Worm (Caenorhabditis elegans) whole organism, L3 larva: Measurements from ENCODE around the gene F44E7.5.

ENCODE experiments used
- R02D3.7 ChIP-seq: fragments of 150-350 bp; optimal IDR thresholded peaks from 2 replicates; lab custom pipeline; 2014; ENCODE audit warnings: missing biosample characterization, missing genetic modification characterization
- ZK546.5 ChIP-seq: sonication (generic microtip); optimal IDR thresholded peaks from 2 replicates; lab custom pipeline; 2017; ENCODE audit warnings: missing biosample characterization, missing genetic modification characterization
- ama-1 ChIP-seq: fragments of 150-350 bp; optimal IDR thresholded peaks from 2 replicates; lab custom pipeline; 2018
- ceh-16 ChIP-seq: sonication (generic microtip); optimal IDR thresholded peaks from 2 replicates; lab custom pipeline; 2017; ENCODE audit warnings: missing biosample characterization, missing genetic modification characterization
- ceh-28 ChIP-seq: fragments of 150-350 bp; optimal IDR thresholded peaks from 2 replicates; lab custom pipeline; 2014; ENCODE audit warnings: missing biosample characterization, missing genetic modification reagents, missing genetic modification characterization
- ceh-9 ChIP-seq: sonication (generic microtip); optimal IDR thresholded peaks from 2 replicates; lab custom pipeline; 2018; ENCODE audit warnings: missing biosample characterization, missing genetic modification characterization
- daf-12 ChIP-seq: fragments of 150-350 bp; optimal IDR thresholded peaks from 2 replicates; lab custom pipeline; 2014; ENCODE audit warnings: missing biosample characterization, missing genetic modification reagents, missing genetic modification characterization
- egl-27 ChIP-seq: sonication (generic microtip); optimal IDR thresholded peaks from 4 replicates; lab custom pipeline; 2017; ENCODE audit warnings: missing biosample characterization, missing genetic modification reagents, missing genetic modification characterization
- elt-1 ChIP-seq: fragments of 150-350 bp; optimal IDR thresholded peaks from 2 replicates; lab custom pipeline; 2014; ENCODE audit warnings: missing biosample characterization, missing genetic modification characterization
- elt-2 ChIP-seq: sonication (generic microtip); optimal IDR thresholded peaks from 2 replicates; lab custom pipeline; 2016; ENCODE audit warnings: missing genetic modification reagents, mild to moderate bottlenecking, missing genetic modification characterization, missing compliant biosample characterization
- fos-1 ChIP-seq: fragments of 150-350 bp; optimal IDR thresholded peaks from 2 replicates; lab custom pipeline; 2014; ENCODE audit warnings: missing biosample characterization, missing genetic modification characterization
- hmg-11 ChIP-seq: sonication (generic microtip); optimal IDR thresholded peaks from 2 replicates; lab custom pipeline; 2016; ENCODE audit warnings: missing genetic modification characterization, missing compliant biosample characterization
- jun-1 ChIP-seq: fragments of 150-350 bp; optimal IDR thresholded peaks from 2 replicates; lab custom pipeline; 2014; ENCODE audit warnings: missing biosample characterization, missing genetic modification reagents, missing genetic modification characterization
- lin-15B ChIP-seq: fragments of 150-350 bp; optimal IDR thresholded peaks from 2 replicates; lab custom pipeline; 2014; ENCODE audit warnings: missing biosample characterization, missing genetic modification characterization
- lin-39 ChIP-seq: fragments of 150-350 bp; optimal IDR thresholded peaks from 2 replicates; lab custom pipeline; 2018; ENCODE audit warnings: missing biosample characterization, missing genetic modification reagents, missing genetic modification characterization
- mdl-1 ChIP-seq: fragments of 150-350 bp; optimal IDR thresholded peaks from 2 replicates; lab custom pipeline; 2014; ENCODE audit warnings: missing biosample characterization, missing genetic modification characterization
- mml-1 ChIP-seq: fragments of 150-350 bp; sonication (generic microtip); optimal IDR thresholded peaks from 3 replicates; lab custom pipeline; 2014; ENCODE audit warnings: missing biosample characterization, missing genetic modification characterization
- nfya-1 ChIP-seq: sonication (generic microtip); optimal IDR thresholded peaks from 2 replicates; lab custom pipeline; 2017; ENCODE audit warnings: missing genetic modification characterization, mild to moderate bottlenecking, missing compliant biosample characterization, antibody characterized with exemption, moderate library complexity; ENCODE audit not compliant: insufficient read depth
- nhr-11 ChIP-seq: fragments of 150-350 bp; optimal IDR thresholded peaks from 2 replicates; lab custom pipeline; 2014; ENCODE audit warnings: missing biosample characterization, missing genetic modification characterization
- nhr-12 ChIP-seq: fragments of 150-350 bp; optimal IDR thresholded peaks from 2 replicates; lab custom pipeline; 2014; ENCODE audit warnings: missing biosample characterization, missing genetic modification characterization
- nhr-23 ChIP-seq: fragments of 150-350 bp; optimal IDR thresholded peaks from 2 replicates; lab custom pipeline; 2014; ENCODE audit warnings: missing biosample characterization, missing genetic modification reagents, missing genetic modification characterization
- nhr-237 ChIP-seq: fragments of 150-350 bp; optimal IDR thresholded peaks from 2 replicates; lab custom pipeline; 2014; ENCODE audit warnings: missing biosample characterization, missing genetic modification characterization
- nhr-25 ChIP-seq: sonication (generic microtip); optimal IDR thresholded peaks from 2 replicates; lab custom pipeline; 2017; ENCODE audit warnings: missing biosample characterization, missing genetic modification characterization
- nhr-43 ChIP-seq: sonication (generic microtip); optimal IDR thresholded peaks from 2 replicates; lab custom pipeline; 2016; ENCODE audit warnings: mild to moderate bottlenecking, missing genetic modification characterization, missing compliant biosample characterization; ENCODE audit not compliant: poor library complexity, severe bottlenecking
- nhr-76 ChIP-seq: fragments of 150-350 bp; sonication (generic microtip); optimal IDR thresholded peaks from 5 replicates; lab custom pipeline; 2014; ENCODE audit warnings: missing biosample characterization, missing genetic modification characterization
- nhr-77 ChIP-seq: fragments of 150-350 bp; optimal IDR thresholded peaks from 2 replicates; lab custom pipeline; 2014; ENCODE audit warnings: missing biosample characterization, missing genetic modification characterization
- pha-4 ChIP-seq: fragments of 150-350 bp; optimal IDR thresholded peaks from 2 replicates; lab custom pipeline; 2014; ENCODE audit warnings: missing biosample characterization, missing genetic modification reagents, missing genetic modification characterization
- skn-1 ChIP-seq: fragments of 150-350 bp; optimal IDR thresholded peaks from 2 replicates; lab custom pipeline; 2014; ENCODE audit warnings: missing biosample characterization, missing genetic modification characterization
- snpc-4 ChIP-seq: fragments of 150-350 bp; optimal IDR thresholded peaks from 2 replicates; lab custom pipeline; 2014; ENCODE audit warnings: missing biosample characterization, missing genetic modification characterization
- tbx-2 ChIP-seq: sonication (generic microtip); optimal IDR thresholded peaks from 2 replicates; lab custom pipeline; 2016; ENCODE audit warnings: mild to moderate bottlenecking, missing genetic modification characterization, missing compliant biosample characterization
- unc-39 ChIP-seq: sonication (generic microtip); optimal IDR thresholded peaks from 4 replicates; lab custom pipeline; 2017; ENCODE audit warnings: missing biosample characterization, missing genetic modification characterization
- zag-1 ChIP-seq: fragments of 150-350 bp; optimal IDR thresholded peaks from 2 replicates; lab custom pipeline; 2014; ENCODE audit warnings: missing biosample characterization, missing genetic modification characterization
- ztf-11 ChIP-seq: fragments of 150-350 bp; optimal IDR thresholded peaks from 2 replicates; lab custom pipeline; 2014; ENCODE audit warnings: missing biosample characterization, missing genetic modification characterization

F44E7.5 gene

ce11 chrV:5788650-5789049, 7.9 kb upstream of the F44E7.5 start:
- TF ChIP-seq mdl-1 (no peak), nhr-43 (tag; lab: Kevin White, UChicago) (no peak), nhr-23 (tag; lab: Kevin White, UChicago) (no peak), nfya-1 (no peak), hmg-11 (tag; lab: Kevin White, UChicago) (no peak), nhr-25 (tag; lab: Kevin White, UChicago) (no peak)

DNA sequence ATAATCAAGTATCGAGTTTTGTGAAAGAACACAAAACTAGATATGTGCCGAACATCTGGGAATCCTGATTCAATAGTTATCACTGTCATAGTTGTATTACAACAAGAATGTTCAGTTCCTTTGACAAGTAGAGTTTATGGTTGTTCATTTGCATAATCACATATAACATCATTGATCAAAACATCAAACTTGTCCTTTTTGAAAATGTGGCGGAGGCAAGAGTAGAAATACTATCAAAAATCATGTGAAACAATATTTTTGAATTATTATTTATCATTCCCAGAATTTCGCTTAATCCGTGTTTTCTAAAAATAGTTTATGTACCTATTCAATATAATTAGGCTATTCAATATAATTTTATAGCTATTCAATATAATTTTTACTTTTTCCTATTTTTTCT, 4.7 kb upstream of the F44E7.5 start, which contains the start of gene F44E7.7:
F44E7.7 (minus strand) TSS at position 101 of the 400 bp plus-strand sequence.
- TF ChIP-seq unc-39 (tag; lab: Kevin White, UChicago) (no peak), ZK546.5 (tag; lab: Kevin White, UChicago) (no peak), daf-12 (tag; lab: Kevin White, UChicago) (no peak), egl-27 (no peak), fos-1 (tag; lab: Kevin White, UChicago) (no peak), ceh-9 (no peak), jun-1 (tag; lab: Kevin White, UChicago) (no peak), ama-1 (lab: Kevin White, UChicago) (no peak), mml-1 (tag; lab: Kevin White, UChicago) (no peak), hmg-11 (tag; lab: Kevin White, UChicago) (no peak), pha-4 (tag; lab: Kevin White, UChicago) (no peak), elt-1 (no peak), snpc-4 (tag; lab: Kevin White, UChicago) (no peak), nhr-237 (tag; lab: Kevin White, UChicago) (no peak), nhr-76 (tag; lab: Kevin White, UChicago) (no peak), R02D3.7 (tag; lab: Kevin White, UChicago) (no peak), zag-1 (no peak), nhr-77 (tag; lab: Kevin White, UChicago) (no peak), lin-15B (tag; lab: Kevin White, UChicago) (no peak), elt-2 (tag; lab: Kevin White, UChicago) (no peak)

DNA sequence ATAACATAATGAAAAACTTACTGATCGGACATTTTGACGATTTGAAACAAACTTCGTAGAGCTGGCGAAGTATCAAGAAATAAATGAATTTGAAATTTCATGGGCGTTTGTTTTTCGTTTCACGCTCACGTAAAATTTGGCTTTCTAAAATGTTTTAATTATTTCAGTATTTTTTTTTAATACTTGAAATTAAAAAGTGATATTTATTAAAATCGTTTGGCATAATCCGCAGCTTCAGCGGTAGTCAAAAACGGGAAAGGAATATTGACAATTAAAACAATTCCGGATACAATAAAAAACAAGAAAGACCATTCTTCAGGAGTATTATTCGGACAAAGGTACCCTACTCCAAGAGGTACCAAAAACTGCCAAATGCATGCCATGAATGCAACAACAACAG, 2.0 kb upstream of the F44E7.5 start, which contains the start of gene fbxa-183:
fbxa-183 (minus strand) TSS at position 101 of the 400 bp plus-strand sequence.
- TF ChIP-seq nhr-77 (tag; lab: Kevin White, UChicago) (no peak), ceh-16 (tag; lab: Kevin White, UChicago) (no peak), nhr-11 (no peak)
- TF ChIP-seq, all 47 proteins: peak for 0

ce11 chrV:5779984-5780383, 738 bp downstream of the F44E7.5 start:
- TF ChIP-seq nhr-76 (tag; lab: Kevin White, UChicago) (no peak), ztf-11 (tag; lab: Kevin White, UChicago) (no peak), tbx-2 (tag; lab: Kevin White, UChicago) (no peak), nhr-237 (tag; lab: Kevin White, UChicago) (no peak), mml-1 (tag; lab: Kevin White, UChicago) (no peak)
- TF ChIP-seq, all 47 proteins: peak for 0

DNA sequence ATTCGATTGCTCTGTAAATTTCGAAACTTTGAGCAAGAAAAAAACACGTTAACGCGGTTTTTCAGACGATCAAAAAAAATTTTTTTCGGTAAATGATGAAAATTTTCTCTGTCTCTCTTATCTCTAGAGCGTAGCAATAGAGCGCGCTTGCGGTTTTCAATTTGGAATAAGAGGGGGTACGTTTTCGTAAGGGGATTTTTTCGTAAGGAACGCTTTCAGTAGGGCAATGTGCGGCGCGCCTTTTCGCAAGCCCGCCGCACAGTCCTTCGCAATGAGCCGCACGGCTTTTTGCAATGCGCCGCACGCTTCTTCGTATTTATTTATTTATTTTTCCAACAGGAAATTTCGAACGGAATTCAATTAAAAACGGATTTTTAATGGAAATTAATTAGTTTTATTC, 3.8 kb downstream of the F44E7.5 start, which contains the start of gene F44E7.4:
F44E7.4 (minus strand) TSS at position 13 of the 400 bp plus-strand sequence.
- peak; percentile 20 for TF ChIP-seq snpc-4 (tag; lab: Kevin White, UChicago)
- TF ChIP-seq elt-2 (tag; lab: Kevin White, UChicago), result peak; percentile 21
- TF ChIP-seq lin-39 (tag; lab: Kevin White, UChicago), result peak; percentile 47
- TF ChIP-seq lin-15B (tag; lab: Kevin White, UChicago), result peak; percentile 76
- peak; percentile 41 for TF ChIP-seq nhr-23 (tag; lab: Kevin White, UChicago)
- TF ChIP-seq nfya-1, result peak; percentile 58
- peak; percentile 58 for TF ChIP-seq pha-4 (tag; lab: Kevin White, UChicago)
- peak; percentile 26 for TF ChIP-seq ceh-28 (tag; lab: Kevin White, UChicago)
- peak; percentile 16 for TF ChIP-seq nhr-25 (tag; lab: Kevin White, UChicago)

- no peak for TF ChIP-seq skn-1 (tag; lab: Kevin White, UChicago)
- no peak for TF ChIP-seq nhr-12
Measured at ce11 chrV:5774137-5774536, 6.6 kb downstream of the F44E7.5 start.
